Worm (Caenorhabditis elegans): ENCODE data around the gene F21D5.3.

Gene F21D5.3

ce11 chrIV:8769539-8769938 is 38.9 kb downstream of the F21D5.3 start, which contains the start of gene F20C5.5:
Gene F20C5.5 (minus strand): TSS chrIV:8769639.
- TF ChIP-seq sox-2 (GFP tag; IDR thresholded peaks at IDR 0.05), result no peak
- no peak for TF ChIP-seq sdc-2 (tag; optimal IDR thresholded peaks at IDR 0.05)
- TF ChIP-seq dve-1 (tag; optimal IDR thresholded peaks at IDR 0.05), result no peak
- TF ChIP-seq ceh-19 (GFP tag; optimal IDR thresholded peaks at IDR 0.05), result no peak
- no peak for TF ChIP-seq hlh-15 (tag; optimal IDR thresholded peaks at IDR 0.05)
- TF ChIP-seq ama-1 (optimal IDR thresholded peaks at IDR 0.05), result no peak
- no peak for TF ChIP-seq pag-3 (tag; optimal IDR thresholded peaks at IDR 0.05; ENCODE audit: borderline replicate concordance)
- TF ChIP-seq ceh-30 (tag; optimal IDR thresholded peaks at IDR 0.05), result no peak
- TF ChIP-seq unc-86 (tag; optimal IDR thresholded peaks at IDR 0.05), result no peak
- TF ChIP-seq nhr-11 (tag; optimal IDR thresholded peaks at IDR 0.05), result no peak
- TF ChIP-seq dmd-4 (tag; optimal IDR thresholded peaks at IDR 0.05; ENCODE audit: borderline replicate concordance), result no peak
- no peak for TF ChIP-seq ets-4 (tag; optimal IDR thresholded peaks at IDR 0.05)
- TF ChIP-seq ceh-22 (tag; optimal IDR thresholded peaks at IDR 0.05), result no peak
- TF ChIP-seq C38D4.7 (GFP tag; optimal IDR thresholded peaks at IDR 0.05), result no peak

DNA sequence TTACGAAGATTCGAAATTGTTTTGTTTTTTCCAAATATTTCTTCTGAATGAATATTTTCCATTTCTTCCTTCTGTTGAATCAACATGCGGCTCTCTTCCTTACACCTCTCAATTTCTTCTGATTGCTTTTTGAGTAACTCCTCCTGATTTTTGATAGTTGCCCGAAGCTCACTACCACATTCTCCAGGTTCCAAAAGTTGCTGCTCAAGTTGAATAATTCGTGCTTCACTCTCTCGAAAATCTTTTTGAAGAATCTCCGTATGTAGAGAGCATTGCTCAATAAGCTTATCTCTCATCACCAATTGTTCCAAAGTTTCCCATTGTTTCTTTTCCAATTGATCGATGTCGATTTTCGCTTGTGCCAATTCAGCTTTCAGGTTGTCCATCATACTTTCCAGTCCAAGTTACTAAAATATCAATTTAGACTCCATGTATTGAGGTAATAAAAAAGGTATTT is 42.2 kb downstream of the F21D5.3 start, which contains the start of gene F20C5.6:
TSS of gene F20C5.6 (minus strand) at position 407 of the 457 bp plus-strand sequence.
- TF ChIP-seq ceh-19 (GFP tag; optimal IDR thresholded peaks at IDR 0.05) (no peak), T23F11.4 (GFP tag; optimal IDR thresholded peaks at IDR 0.05) (no peak), lim-6 (tag; optimal IDR thresholded peaks at IDR 0.05) (no peak)

- no peak for TF ChIP-seq madf-2 (tag; optimal IDR thresholded peaks at IDR 0.05)
- no peak for TF ChIP-seq elt-2 (tag; optimal IDR thresholded peaks at IDR 0.05)
- TF ChIP-seq F13H6.1 (tag; optimal IDR thresholded peaks at IDR 0.05), result no peak
Measured at ce11 chrIV:8778045-8778444, 47.4 kb downstream of the F21D5.3 start, which contains the start of gene C33D9.6. Gene C33D9.6 (minus strand): TSS chrIV:8778145.

DNA sequence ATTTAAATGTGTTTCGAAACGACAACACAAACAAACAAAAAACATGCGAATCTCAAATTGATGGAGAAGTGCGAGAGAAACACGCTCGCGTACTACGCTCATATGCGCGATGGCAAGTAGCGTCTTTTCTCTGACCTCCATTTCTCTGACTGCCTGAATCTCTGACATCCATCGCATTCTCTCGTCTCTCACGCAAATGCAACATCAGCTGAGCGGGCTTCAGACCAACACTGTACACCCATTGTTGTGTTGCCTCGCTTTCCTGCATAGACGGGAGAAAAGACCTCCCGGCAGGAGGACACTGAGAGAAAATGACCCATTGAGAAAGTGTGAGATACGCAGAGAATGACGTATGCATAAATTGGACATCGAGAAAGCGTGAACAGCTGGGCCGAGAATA is 51.6 kb downstream of the F21D5.3 start:
- TF ChIP-seq fkh-10 (GFP tag; optimal IDR thresholded peaks at IDR 0.05) (no peak), hlh-6 (tag; optimal IDR thresholded peaks at IDR 0.05) (no peak), elt-4 (tag; optimal IDR thresholded peaks at IDR 0.05) (no peak), ceh-24 (tag; optimal IDR thresholded peaks at IDR 0.05) (no peak), unc-42 (tag; optimal IDR thresholded peaks at IDR 0.05) (peak; percentile 59), Y22D7AL.16 (tag; optimal IDR thresholded peaks at IDR 0.05) (no peak), ama-1 (optimal IDR thresholded peaks at IDR 0.05) (no peak), elt-2 (tag; optimal IDR thresholded peaks at IDR 0.05) (peak; percentile 44), lim-6 (tag; optimal IDR thresholded peaks at IDR 0.05) (peak; percentile 12), ceh-18 (tag; optimal IDR thresholded peaks at IDR 0.05) (peak; percentile 81), npax-4 (tag; optimal IDR thresholded peaks at IDR 0.05) (no peak), pqm-1 (tag; optimal IDR thresholded peaks at IDR 0.05) (no peak), gmeb-2 (tag; optimal IDR thresholded peaks at IDR 0.05) (no peak), pat-9 (tag; optimal IDR thresholded peaks at IDR 0.05) (no peak), pros-1 (tag; optimal IDR thresholded peaks at IDR 0.05) (peak; percentile 81), tbx-2 (tag; optimal IDR thresholded peaks at IDR 0.05) (peak; percentile 90), hlh-30 (tag; optimal IDR thresholded peaks at IDR 0.05; ENCODE audit: insufficient read depth) (peak; percentile 91), nhr-11 (tag; optimal IDR thresholded peaks at IDR 0.05) (no peak), ztf-16 (tag; optimal IDR thresholded peaks at IDR 0.05) (peak; percentile 19), tbx-7 (tag; optimal IDR thresholded peaks at IDR 0.05) (no peak), pag-3 (tag; optimal IDR thresholded peaks at IDR 0.05; ENCODE audit: borderline replicate concordance) (no peak), madf-2 (tag; optimal IDR thresholded peaks at IDR 0.05) (peak; percentile 0), C38D4.7 (GFP tag; optimal IDR thresholded peaks at IDR 0.05) (no peak), ceh-22 (tag; optimal IDR thresholded peaks at IDR 0.05) (peak; percentile 73), ceh-31 (tag; optimal IDR thresholded peaks at IDR 0.05) (peak; percentile 94), ceh-45 (GFP tag; IDR thresholded peaks at IDR 0.05) (no peak), sox-2 (GFP tag; IDR thresholded peaks at IDR 0.05) (peak; percentile 82), nfya-1 (tag; optimal IDR thresholded peaks at IDR 0.05) (peak; percentile 91), hlh-13 (GFP tag; optimal IDR thresholded peaks at IDR 0.05) (no peak), ceh-19 (GFP tag; optimal IDR thresholded peaks at IDR 0.05) (no peak), hlh-8 (tag; optimal IDR thresholded peaks at IDR 0.05) (peak; percentile 68), dmd-4 (tag; optimal IDR thresholded peaks at IDR 0.05; ENCODE audit: borderline replicate concordance) (no peak), pha-2 (tag; optimal IDR thresholded peaks at IDR 0.05) (no peak), unc-3 (GFP tag; conservative IDR thresholded peaks at IDR 0.05) (no peak), unc-3 (tag; optimal IDR thresholded peaks at IDR 0.05) (peak; percentile 41), pha-4 (tag; optimal IDR thresholded peaks at IDR 0.05) (no peak), sox-4 (tag; optimal IDR thresholded peaks at IDR 0.05) (no peak), ceh-48 (tag; optimal IDR thresholded peaks at IDR 0.05) (no peak)
